Worm (Caenorhabditis elegans) whole organism, mixed stage, embryonic: ENCODE measurements around the gene npr-5.

Experiments
- ceh-43 ChIP-seq: fragments of 200-800 bp; sonication (Bioruptor generic); optimal IDR thresholded peaks from 2 replicates; lab custom pipeline; 2018; ENCODE audit warnings: mild to moderate bottlenecking, missing genetic modification characterization, moderate library complexity, missing compliant biosample characterization
- unc-39 ChIP-seq: fragments of 150-350 bp; optimal IDR thresholded peaks from 2 replicates; lab custom pipeline; 2014; ENCODE audit warnings: missing biosample characterization, missing genetic modification characterization
- unc-62 ChIP-seq: fragments of 150-350 bp; optimal IDR thresholded peaks from 2 replicates; lab custom pipeline; 2014; ENCODE audit warnings: missing biosample characterization, missing genetic modification reagents, missing genetic modification characterization

ce11 chrV:242518-242917, 39.0 kb downstream of the npr-5 start, which contains the start of gene R02C2.7:
- TF ChIP-seq unc-39 (tag; lab: Kevin White, UChicago) = no peak
- TF ChIP-seq ceh-43 (GFP tag; lab: Kevin White, UChicago) = no peak
- no peak for TF ChIP-seq unc-62 (GFP tag; lab: Kevin White, UChicago)
